Worm (Caenorhabditis elegans) whole organism, young adult: Measurements from ENCODE around the gene AH10.4.

Experiments used
- bed-1 ChIP-seq: fragments of 200-800 bp; sonication (Bioruptor generic); IDR thresholded peaks from 2 replicates; pipeline ENCODE4 v1.3.6; 2022; ENCODE audit warnings: missing genetic modification reagents, missing genetic modification characterization, missing compliant biosample characterization
- bed-2 ChIP-seq: fragments of 200-800 bp; sonication (Bioruptor generic); IDR thresholded peaks from 2 replicates; pipeline ENCODE4 v1.3.6; 2022; ENCODE audit warnings: missing genetic modification reagents, missing genetic modification characterization, missing compliant biosample characterization
- hlh-12 ChIP-seq: sonication (generic microtip); optimal IDR thresholded peaks from 2 replicates; lab custom pipeline; 2016; ENCODE audit warnings: missing genetic modification characterization, missing compliant biosample characterization
- hrde-1 ChIP-seq: sonication (generic microtip); optimal IDR thresholded peaks from 2 replicates; lab custom pipeline; 2016; ENCODE audit warnings: missing genetic modification characterization, mild to moderate bottlenecking, missing compliant biosample characterization, moderate library complexity, missing genotype, missing genetic modification reagents, borderline replicate concordance
- snpc-4 ChIP-seq, 5 experiments: fragments of 150-350 bp in 1 of 5; sonication (generic microtip) in 4 of 5; optimal IDR thresholded peaks; 2 replicates each; lab custom pipeline; 2014 to 2018; ENCODE audit warnings: missing genetic modification characterization in 5 of 5, missing biosample characterization in 3 of 5, antibody characterized with exemption in 2 of 5, mild to moderate bottlenecking in 2 of 5, missing compliant biosample characterization in 2 of 5, missing genotype in 2 of 5, moderate library complexity in 2 of 5, missing genetic modification reagents in 1 of 5

ce11 chrV:14175216-14175615 lies 37.5 kb upstream of the AH10.4 start, which contains the start of gene cest-2.2:
- no peak for TF ChIP-seq bed-2 (GFP tag; lab: Robert Waterston, UW)
- no peak for TF ChIP-seq hlh-12 (tag; lab: Kevin White, UChicago)
- TF ChIP-seq hrde-1, result no peak
- no peak for TF ChIP-seq snpc-4 (GFP tag; optimal IDR thresholded peaks at IDR 0.05; lab: Kevin White, UChicago)
- TF ChIP-seq snpc-4 (tag; optimal IDR thresholded peaks at IDR 0.05; lab: Kevin White, UChicago), result no peak
- no peak for TF ChIP-seq bed-1 (GFP tag; lab: Robert Waterston, UW)
